Worm (Caenorhabditis elegans): ENCODE results near the gene C16B8.3.

DNA sequence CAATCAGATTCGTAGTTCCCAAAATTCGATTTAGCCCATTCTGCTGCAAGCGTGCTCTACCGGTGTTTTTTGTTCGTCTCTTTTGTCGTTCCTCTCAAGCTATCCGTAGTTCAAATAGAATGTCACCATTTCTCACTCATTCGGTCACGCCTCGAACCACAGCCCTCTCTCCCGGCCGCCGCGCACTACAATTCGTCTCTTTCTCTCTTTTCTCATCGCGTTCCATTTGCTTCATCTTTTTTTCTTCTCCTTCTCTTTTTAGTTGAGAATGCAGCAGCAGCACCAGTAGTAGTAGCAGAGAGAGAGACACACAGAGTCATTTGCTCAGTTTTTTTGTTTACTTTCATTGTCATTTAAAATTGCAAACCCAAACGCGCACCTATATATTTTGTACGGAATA is 47.7 kb upstream of the C16B8.3 start, which contains the start of gene hrg-1:
- TF ChIP-seq him-1 (tag; optimal IDR thresholded peaks at IDR 0.05): peak; percentile 34
- no peak for TF ChIP-seq dao-5 (tag; optimal IDR thresholded peaks at IDR 0.05)
